Worm (Caenorhabditis elegans) whole organism, young adult: ENCODE results near the gene C29F9.9.

ENCODE experiments used
- Y53F4B.3 ChIP-seq: fragments of 200-800 bp; sonication (Bioruptor generic); IDR thresholded peaks from 2 replicates; pipeline ENCODE4 v1.3.6; 2022; ENCODE audit warnings: missing genetic modification reagents, missing genetic modification characterization, missing compliant biosample characterization
- attf-3 ChIP-seq: fragments of 200-800 bp; sonication (Bioruptor generic); conservative IDR thresholded peaks from 2 replicates; pipeline ENCODE4 v1.3.6; 2022; ENCODE audit warnings: missing genetic modification reagents, missing genetic modification characterization, missing compliant biosample characterization
- chd-7 ChIP-seq: sonication (generic microtip); optimal IDR thresholded peaks from 2 replicates; lab custom pipeline; 2016; ENCODE audit warnings: mild to moderate bottlenecking, missing genetic modification characterization, moderate library complexity, missing compliant biosample characterization
- dpl-1 ChIP-seq: fragments of 150-350 bp; optimal IDR thresholded peaks from 2 replicates; lab custom pipeline; 2014; ENCODE audit warnings: missing biosample characterization, missing genetic modification reagents, missing genetic modification characterization
- egrh-3 ChIP-seq: fragments of 200-800 bp; sonication (Bioruptor generic); IDR thresholded peaks from 2 replicates; pipeline ENCODE4 v1.3.6; 2022; ENCODE audit warnings: missing genetic modification reagents, missing genetic modification characterization, missing compliant biosample characterization
- hmg-1.2 ChIP-seq: fragments of 200-800 bp; sonication (Bioruptor generic); IDR thresholded peaks from 2 replicates; pipeline ENCODE4 v1.3.6; 2022; ENCODE audit warnings: missing genetic modification reagents, missing genetic modification characterization, missing compliant biosample characterization
- lin-35 ChIP-seq, 3 experiments: fragments of 150-350 bp in 2 of 3; sonication (generic microtip) in 1 of 3; optimal IDR thresholded peaks; 2 replicates each; lab custom pipeline; 2014 to 2018; ENCODE audit warnings: missing biosample characterization in 3 of 3, missing genetic modification characterization in 3 of 3, missing genetic modification reagents in 3 of 3
- nfya-1 ChIP-seq: sonication (generic microtip); optimal IDR thresholded peaks from 2 replicates; lab custom pipeline; 2017; ENCODE audit warnings: antibody characterized with exemption, missing compliant biosample characterization, missing genetic modification characterization, borderline replicate concordance; ENCODE audit not compliant: insufficient read depth
- unc-130 ChIP-seq: sonication (generic microtip); optimal IDR thresholded peaks from 2 replicates; lab custom pipeline; 2016; ENCODE audit warnings: missing genetic modification reagents, missing genetic modification characterization, missing compliant biosample characterization
- unc-62 ChIP-seq: fragments of 150-350 bp; optimal IDR thresholded peaks from 2 replicates; lab custom pipeline; 2014; ENCODE audit warnings: missing biosample characterization, missing genetic modification reagents, missing genetic modification characterization

DNA sequence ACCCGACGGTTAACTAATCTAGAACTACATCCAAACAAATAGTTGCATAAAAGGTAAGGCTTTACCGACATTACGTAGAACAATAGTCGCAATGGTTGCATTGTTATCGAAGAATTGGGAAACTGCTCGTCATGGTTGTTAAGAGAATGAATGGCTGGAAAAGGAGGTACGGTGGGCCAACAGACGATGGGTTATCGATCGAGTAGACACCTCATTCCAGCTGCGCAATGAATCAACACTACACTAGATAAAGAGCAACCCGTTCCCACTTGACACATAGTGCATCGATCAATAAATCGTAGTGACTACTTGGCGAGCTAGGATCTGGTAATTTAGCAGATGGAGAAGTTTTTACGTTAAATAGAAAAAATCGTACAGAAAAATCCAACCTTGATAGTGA lies 46.4 kb upstream of the C29F9.9 start, which contains the start of the genes T17A3.12 and fbxb-83:
- TF ChIP-seq unc-130 (GFP tag; lab: Kevin White, UChicago) (no peak), nfya-1 (tag; lab: Kevin White, UChicago) (no peak), egrh-3 (GFP tag; lab: Robert Waterston, UW) (no peak), Y53F4B.3 (GFP tag; lab: Robert Waterston, UW) (no peak), attf-3 (GFP tag; lab: Robert Waterston, UW) (no peak), dpl-1 (no peak), lin-35 (GFP tag; optimal IDR thresholded peaks at IDR 0.05; lab: Kevin White, UChicago) (no peak), unc-62 (GFP tag; lab: Kevin White, UChicago) (no peak), hmg-1.2 (GFP tag; lab: Robert Waterston, UW) (no peak), chd-7 (tag; lab: Kevin White, UChicago) (no peak)
